Fruit fly (Drosophila melanogaster): ENCODE data around the gene Hmu.

Hmu gene

dm6 chr3R:27340322-27340721 lies 51.8 kb downstream of the Hmu start, which contains the start of gene CG42534:
TSS of gene CG42534 (plus strand) at chr3R:27340622.
- TF ChIP-seq CG6854 (GFP tag; optimal IDR thresholded peaks at IDR 0.05) (no peak), CG3919 (GFP tag; optimal IDR thresholded peaks at IDR 0.05) (no peak), eg (GFP tag; IDR thresholded peaks at IDR 0.05) (no peak), spab (GFP tag; optimal IDR thresholded peaks at IDR 0.05) (no peak), fd59A (GFP tag; optimal IDR thresholded peaks at IDR 0.05) (no peak), Met (GFP tag; optimal IDR thresholded peaks at IDR 0.05) (no peak), fd85E (GFP tag; optimal IDR thresholded peaks at IDR 0.05) (no peak), dsx (GFP tag; optimal IDR thresholded peaks at IDR 0.05; ENCODE audit: poor library complexity, severe bottlenecking) (no peak), Ets21C (GFP tag; optimal IDR thresholded peaks at IDR 0.05) (no peak)

Measured in whole organism, prepupa.